Fruit fly (Drosophila melanogaster) whole organism, wandering third instar larva: ENCODE measurements around the gene CG8202.

Source experiments
- Abd-B ChIP-seq: fragments of >200 bp; optimal IDR thresholded peaks from 2 replicates; lab custom pipeline; 2017; ENCODE audit warnings: missing biosample characterization, missing genetic modification characterization
- CG32264 ChIP-seq: fragments of 200-800 bp; sonication (Bioruptor generic); optimal IDR thresholded peaks from 2 replicates; lab custom pipeline; 2016; ENCODE audit warnings: missing biosample characterization, missing genetic modification characterization
- Dfd ChIP-seq: fragments of >200 bp; optimal IDR thresholded peaks from 2 replicates; lab custom pipeline; 2017; ENCODE audit warnings: missing biosample characterization, missing genetic modification characterization
- GATAd ChIP-seq: sonication (Bioruptor generic); optimal IDR thresholded peaks from 2 replicates; lab custom pipeline; 2016; ENCODE audit warnings: missing biosample characterization, missing genetic modification characterization
- N ChIP-seq: fragments of >200 bp; optimal IDR thresholded peaks from 2 replicates; lab custom pipeline; 2018; ENCODE audit warnings: missing biosample characterization, missing external identifiers, missing genetic modification characterization
- Sp1 ChIP-seq: fragments of 200-800 bp; sonication (Bioruptor generic); optimal IDR thresholded peaks from 3 replicates; lab custom pipeline; 2019; ENCODE audit warnings: missing biosample characterization, mild to moderate bottlenecking, missing genetic modification characterization, moderate library complexity
- dsf ChIP-seq: sonication (Bioruptor generic); optimal IDR thresholded peaks from 2 replicates; lab custom pipeline; 2016; ENCODE audit warnings: missing biosample characterization, missing genetic modification characterization, borderline replicate concordance
- ey ChIP-seq: fragments of 200-800 bp; sonication (Bioruptor generic); optimal IDR thresholded peaks from 2 replicates; lab custom pipeline; 2016; ENCODE audit warnings: missing biosample characterization, missing genetic modification characterization
- foxo ChIP-seq, 2 experiments: fragments of 200-800 bp; sonication (Bioruptor generic); optimal IDR thresholded peaks; 2 replicates in 1 of 2; 3 replicates in 1 of 2; lab custom pipeline; 2016 to 2017; ENCODE audit warnings: missing biosample characterization in 2 of 2, missing genetic modification characterization in 2 of 2
- psq ChIP-seq: fragments of 200-800 bp; sonication (Bioruptor generic); optimal IDR thresholded peaks from 3 replicates; lab custom pipeline; 2017; ENCODE audit warnings: missing biosample characterization, mild to moderate bottlenecking, missing genetic modification characterization, moderate library complexity
- usp ChIP-seq: fragments of >200 bp; optimal IDR thresholded peaks from 2 replicates; lab custom pipeline; 2017; ENCODE audit warnings: missing biosample characterization, missing genetic modification characterization

DNA sequence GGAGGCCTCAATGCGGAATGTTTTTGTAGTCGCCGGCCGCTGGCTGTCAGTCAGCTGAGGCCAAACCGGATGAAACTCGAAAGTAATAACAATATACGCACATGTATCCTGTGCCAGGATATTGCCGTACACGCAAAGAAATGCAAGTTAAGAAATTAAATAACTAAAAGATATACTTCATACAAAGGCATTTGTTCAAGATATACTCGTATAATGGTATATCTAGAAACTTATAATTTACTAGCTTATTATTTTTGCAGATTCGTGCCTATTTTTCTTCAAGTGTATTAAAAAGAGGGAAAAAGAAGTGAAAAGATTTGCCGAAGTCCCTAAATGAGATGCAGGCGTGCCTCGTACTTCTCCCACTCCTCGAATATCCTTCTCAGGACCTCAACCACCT is 48.6 kb upstream of the CG8202 start:
- TF ChIP-seq Abd-B (GFP tag; lab: Kevin White, UChicago): no peak
- TF ChIP-seq ey (GFP tag; lab: Kevin White, UChicago): no peak
- no peak for TF ChIP-seq GATAd (GFP tag; lab: Kevin White, UChicago)
- no peak for TF ChIP-seq usp (GFP tag; lab: Kevin White, UChicago)
- no peak for TF ChIP-seq psq (GFP tag; lab: Kevin White, UChicago)
- TF ChIP-seq N (GFP tag; lab: Kevin White, UChicago): no peak
- no peak for TF ChIP-seq CG32264 (GFP tag; lab: Kevin White, UChicago)
- TF ChIP-seq dsf: no peak
- no peak for TF ChIP-seq Dfd (GFP tag; lab: Kevin White, UChicago)
- no peak for TF ChIP-seq foxo (GFP tag; optimal IDR thresholded peaks at IDR 0.05; lab: Kevin White, UChicago)
- TF ChIP-seq Sp1: no peak
